Fruit fly (Drosophila melanogaster): ENCODE data around the gene GCS1.

DNA sequence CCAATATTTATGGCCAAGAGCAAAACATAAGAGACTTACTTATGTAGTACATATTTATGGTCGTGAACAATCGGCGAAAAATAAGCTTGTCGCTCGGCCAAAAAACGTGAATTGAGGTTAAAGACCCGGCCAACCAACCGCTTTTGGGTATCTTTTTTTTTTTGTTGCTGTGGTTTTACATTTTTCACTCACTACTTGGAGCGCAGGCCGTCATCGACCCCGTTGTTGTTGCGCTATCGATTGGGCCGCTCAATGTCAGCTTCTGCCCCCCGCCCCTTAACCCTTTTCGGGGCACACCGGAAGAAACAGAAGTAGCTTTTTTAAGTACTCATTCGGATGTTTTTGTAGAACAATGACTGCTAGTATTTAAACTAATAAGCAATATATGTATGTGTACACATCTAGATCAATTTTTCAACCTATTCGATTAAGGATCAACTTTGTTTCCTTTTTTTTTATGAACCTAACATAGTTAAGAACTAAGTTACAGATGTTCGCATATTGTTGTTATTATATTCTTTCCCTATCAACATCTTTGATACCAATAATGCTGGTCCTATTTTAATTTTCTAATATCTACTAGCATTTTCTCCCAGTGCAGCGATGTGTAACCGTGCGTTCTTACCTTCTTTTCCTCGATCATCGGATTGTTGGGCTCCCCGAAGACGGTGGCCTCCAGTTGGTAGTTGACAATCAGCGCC is 9.6 kb downstream of the GCS1 start:
- no peak for TF ChIP-seq oc (tag; optimal IDR thresholded peaks at IDR 0.05)
- TF ChIP-seq crol (GFP tag; IDR thresholded peaks at IDR 0.05), result peak; percentile 27; the same call in 1 of the 2 replicates
- peak; percentile 51 for TF ChIP-seq btn (GFP tag; optimal IDR thresholded peaks at IDR 0.05)
- TF ChIP-seq nau (GFP tag; optimal IDR thresholded peaks at IDR 0.05), result no peak
- TF ChIP-seq CG17359 (tag; optimal IDR thresholded peaks at IDR 0.05), result peak; percentile 61
- no peak for TF ChIP-seq Hr39 (optimal IDR thresholded peaks at IDR 0.05)
- no peak for TF ChIP-seq hth (optimal IDR thresholded peaks at IDR 0.05)
- no peak for TF ChIP-seq CG1792 (GFP tag; optimal IDR thresholded peaks at IDR 0.05)
- no peak for TF ChIP-seq Gsc (GFP tag; IDR thresholded peaks at IDR 0.05)
- TF ChIP-seq dan (GFP tag; IDR thresholded peaks at IDR 0.05), result no peak
